Worm (Caenorhabditis elegans) whole organism, L3 larva: ENCODE results near the gene Y55F3C.10.

ENCODE experiments used
- ZK546.5 ChIP-seq: sonication (generic microtip); optimal IDR thresholded peaks from 2 replicates; lab custom pipeline; 2017; ENCODE audit warnings: missing biosample characterization, missing genetic modification characterization
- ceh-82 ChIP-seq: fragments of 150-350 bp; optimal IDR thresholded peaks from 2 replicates; lab custom pipeline; 2014; ENCODE audit warnings: missing biosample characterization, missing genetic modification characterization
- ceh-9 ChIP-seq: sonication (generic microtip); optimal IDR thresholded peaks from 2 replicates; lab custom pipeline; 2018; ENCODE audit warnings: missing biosample characterization, missing genetic modification characterization
- egl-27 ChIP-seq: sonication (generic microtip); optimal IDR thresholded peaks from 4 replicates; lab custom pipeline; 2017; ENCODE audit warnings: missing biosample characterization, missing genetic modification reagents, missing genetic modification characterization
- elt-2 ChIP-seq: sonication (generic microtip); optimal IDR thresholded peaks from 2 replicates; lab custom pipeline; 2016; ENCODE audit warnings: missing genetic modification reagents, mild to moderate bottlenecking, missing genetic modification characterization, missing compliant biosample characterization
- fkh-10 ChIP-seq: sonication (generic microtip); optimal IDR thresholded peaks from 2 replicates; lab custom pipeline; 2017; ENCODE audit warnings: missing biosample characterization, missing genetic modification reagents, missing genetic modification characterization
- lin-39 ChIP-seq: fragments of 150-350 bp; optimal IDR thresholded peaks from 2 replicates; lab custom pipeline; 2018; ENCODE audit warnings: missing biosample characterization, missing genetic modification reagents, missing genetic modification characterization
- mml-1 ChIP-seq: fragments of 150-350 bp; sonication (generic microtip); optimal IDR thresholded peaks from 3 replicates; lab custom pipeline; 2014; ENCODE audit warnings: missing biosample characterization, missing genetic modification characterization
- nfya-1 ChIP-seq: sonication (generic microtip); optimal IDR thresholded peaks from 2 replicates; lab custom pipeline; 2017; ENCODE audit warnings: missing genetic modification characterization, mild to moderate bottlenecking, missing compliant biosample characterization, antibody characterized with exemption, moderate library complexity; ENCODE audit not compliant: insufficient read depth
- nhr-77 ChIP-seq: fragments of 150-350 bp; optimal IDR thresholded peaks from 2 replicates; lab custom pipeline; 2014; ENCODE audit warnings: missing biosample characterization, missing genetic modification characterization
- pqm-1 ChIP-seq: fragments of 150-350 bp; optimal IDR thresholded peaks from 2 replicates; lab custom pipeline; 2017; ENCODE audit warnings: missing biosample characterization, missing genetic modification characterization, inconsistent platforms
- snpc-4 ChIP-seq: fragments of 150-350 bp; optimal IDR thresholded peaks from 2 replicates; lab custom pipeline; 2014; ENCODE audit warnings: missing biosample characterization, missing genetic modification characterization
- unc-62 ChIP-seq: fragments of 150-350 bp; sonication (generic microtip); optimal IDR thresholded peaks from 4 replicates; lab custom pipeline; 2014; ENCODE audit warnings: missing biosample characterization, missing genetic modification reagents, missing genetic modification characterization

- no peak for TF ChIP-seq ceh-9 (tag; lab: Kevin White, UChicago)
- no peak for TF ChIP-seq snpc-4 (tag; lab: Kevin White, UChicago)
- no peak for TF ChIP-seq mml-1
- no peak for TF ChIP-seq ZK546.5
- TF ChIP-seq ceh-82 = no peak
- TF ChIP-seq egl-27 (tag; lab: Kevin White, UChicago) = no peak
- no peak for TF ChIP-seq unc-62 (GFP tag; lab: Kevin White, UChicago)
- TF ChIP-seq elt-2 (tag; lab: Kevin White, UChicago) = no peak
- TF ChIP-seq nhr-77 (tag; lab: Kevin White, UChicago) = no peak
- no peak for TF ChIP-seq nfya-1 (tag; lab: Kevin White, UChicago)
- TF ChIP-seq fkh-10 (GFP tag; lab: Kevin White, UChicago) = no peak
- no peak for TF ChIP-seq pqm-1 (tag; lab: Kevin White, UChicago)
- no peak for TF ChIP-seq lin-39 (tag; lab: Kevin White, UChicago)
Measured at ce11 chrIV:746333-746732, 27.1 kb upstream of the Y55F3C.10 start.
